Fruit fly (Drosophila melanogaster) whole organism, embryonic: ENCODE measurements around the gene sick.

Source experiments
- CG10979 ChIP-seq: fragments of 200-800 bp; sonication (Bioruptor generic); optimal IDR thresholded peaks from 2 replicates; lab custom pipeline; 2018; ENCODE audit warnings: missing biosample characterization, mild to moderate bottlenecking, missing genetic modification characterization, moderate library complexity
- CG12219 ChIP-seq: fragments of 200-800 bp; sonication (Bioruptor generic); optimal IDR thresholded peaks from 3 replicates; lab custom pipeline; 2018; ENCODE audit warnings: missing biosample characterization, mild to moderate bottlenecking, missing genetic modification characterization
- CG12659 ChIP-seq: fragments of 200-800 bp; sonication (Bioruptor generic); optimal IDR thresholded peaks from 3 replicates; lab custom pipeline; 2017; ENCODE audit warnings: mild to moderate bottlenecking, missing biosample characterization, missing genetic modification reagents, missing genetic modification characterization
- CG13123 ChIP-seq: fragments of 200-800 bp; sonication (Bioruptor generic); optimal IDR thresholded peaks from 2 replicates; lab custom pipeline; 2016; ENCODE audit warnings: missing biosample characterization, missing genetic modification characterization
- CG13296 ChIP-seq: fragments of 200-800 bp; sonication (Bioruptor generic); optimal IDR thresholded peaks from 3 replicates; lab custom pipeline; 2018; ENCODE audit warnings: missing biosample characterization, mild to moderate bottlenecking, missing genetic modification characterization
- CG14014 ChIP-seq: fragments of 200-800 bp; sonication (Bioruptor generic); IDR thresholded peaks from 2 replicates; pipeline ENCODE4 v1.3.6; 2022; ENCODE audit warnings: missing biosample characterization, missing genetic modification characterization
- CG1602 ChIP-seq: fragments of 200-800 bp; sonication (Bioruptor generic); optimal IDR thresholded peaks from 3 replicates; lab custom pipeline; 2016; ENCODE audit warnings: missing biosample characterization, missing genetic modification characterization
- CG1647 ChIP-seq: fragments of 200-800 bp; sonication (Bioruptor generic); optimal IDR thresholded peaks from 3 replicates; lab custom pipeline; 2016; ENCODE audit warnings: missing biosample characterization, missing genetic modification characterization
- CG16779 ChIP-seq: fragments of 200-800 bp; sonication (Bioruptor generic); IDR thresholded peaks from 2 replicates; pipeline ENCODE4 v1.3.6; 2022; ENCODE audit warnings: missing biosample characterization, missing genetic modification characterization
- CG16813 ChIP-seq: fragments of 200-800 bp; sonication (Bioruptor generic); IDR thresholded peaks from 3 replicates; pipeline ENCODE4 v1.3.6; 2022; ENCODE audit warnings: missing biosample characterization, missing genetic modification characterization; ENCODE audit not compliant: partially characterized antibody
- CG16815 ChIP-seq: fragments of 200-800 bp; sonication (Bioruptor generic); optimal IDR thresholded peaks from 3 replicates; lab custom pipeline; 2017; ENCODE audit warnings: missing biosample characterization, mild to moderate bottlenecking, missing genetic modification characterization
- CG17612 ChIP-seq: fragments of 200-800 bp; sonication (Bioruptor generic); IDR thresholded peaks from 2 replicates; pipeline ENCODE4 v1.3.6; 2022; ENCODE audit warnings: missing biosample characterization, missing genetic modification characterization
- CG17829 ChIP-seq: fragments of 200-800 bp; optimal IDR thresholded peaks from 2 replicates; lab custom pipeline; 2019; ENCODE audit warnings: missing biosample characterization, mild to moderate bottlenecking, missing genetic modification characterization, moderate library complexity
- CG18764 ChIP-seq: fragments of 200-800 bp; sonication (Bioruptor generic); optimal IDR thresholded peaks from 3 replicates; lab custom pipeline; 2016; ENCODE audit warnings: missing biosample characterization, missing genetic modification characterization
- CG2120 ChIP-seq: fragments of 200-800 bp; sonication (Bioruptor generic); optimal IDR thresholded peaks from 3 replicates; lab custom pipeline; 2016; ENCODE audit warnings: missing biosample characterization, missing genetic modification characterization
- CG30431 ChIP-seq: fragments of 200-800 bp; sonication (Bioruptor generic); optimal IDR thresholded peaks from 2 replicates; lab custom pipeline; 2017; ENCODE audit warnings: missing biosample characterization, missing genetic modification characterization
- CG33213 ChIP-seq: fragments of 200-800 bp; sonication (Bioruptor generic); optimal IDR thresholded peaks from 3 replicates; lab custom pipeline; 2016; ENCODE audit warnings: missing biosample characterization, missing genetic modification characterization
- CG33557 ChIP-seq: fragments of 200-800 bp; sonication (Bioruptor generic); optimal IDR thresholded peaks from 2 replicates; lab custom pipeline; 2019; ENCODE audit warnings: missing biosample characterization, mild to moderate bottlenecking, missing genetic modification characterization, moderate library complexity
- CG3407 ChIP-seq: fragments of 200-800 bp; sonication (Bioruptor generic); optimal IDR thresholded peaks from 2 replicates; lab custom pipeline; 2018; ENCODE audit warnings: missing biosample characterization, mild to moderate bottlenecking, missing genetic modification characterization
- CG4617 ChIP-seq: fragments of 200-800 bp; sonication (Bioruptor generic); optimal IDR thresholded peaks from 3 replicates; lab custom pipeline; 2016; ENCODE audit warnings: missing biosample characterization, missing genetic modification characterization, borderline replicate concordance
- CG4820 ChIP-seq: fragments of 200-800 bp; sonication (Bioruptor generic); optimal IDR thresholded peaks from 3 replicates; lab custom pipeline; 2016; ENCODE audit warnings: missing biosample characterization, missing genetic modification characterization
- CG6272 ChIP-seq: fragments of 200-800 bp; sonication (Bioruptor generic); IDR thresholded peaks from 2 replicates; pipeline ENCODE4 v1.3.6; 2022; ENCODE audit warnings: missing biosample characterization, missing genetic modification characterization
- CG7372 ChIP-seq: fragments of 200-800 bp; sonication (Bioruptor generic); IDR thresholded peaks from 2 replicates; pipeline ENCODE4 v1.3.6; 2022; ENCODE audit warnings: missing biosample characterization, missing genetic modification characterization
- CG8388 ChIP-seq: fragments of 200-800 bp; sonication (Bioruptor generic); optimal IDR thresholded peaks from 2 replicates; lab custom pipeline; 2019; ENCODE audit warnings: missing biosample characterization, mild to moderate bottlenecking, missing genetic modification characterization, moderate library complexity
- CG9727 ChIP-seq: fragments of 200-800 bp; sonication (Bioruptor generic); optimal IDR thresholded peaks from 3 replicates; lab custom pipeline; 2017; ENCODE audit warnings: missing biosample characterization, mild to moderate bottlenecking, missing genetic modification characterization
- Deaf1 ChIP-seq: fragments of 200-800 bp; optimal IDR thresholded peaks from 3 replicates; lab custom pipeline; 2019; ENCODE audit warnings: missing biosample characterization, mild to moderate bottlenecking, missing genetic modification characterization, moderate library complexity
- Doc3 ChIP-seq: fragments of 200-800 bp; sonication (Bioruptor generic); IDR thresholded peaks from 3 replicates; pipeline ENCODE4 v1.3.6; 2022; ENCODE audit warnings: missing biosample characterization, missing genetic modification characterization; ENCODE audit not compliant: partially characterized antibody
- Drgx ChIP-seq: fragments of 200-800 bp; sonication (Bioruptor generic); IDR thresholded peaks from 2 replicates; pipeline ENCODE4 v1.3.6; 2022; ENCODE audit warnings: missing biosample characterization, missing genetic modification characterization
- Ets97D ChIP-seq: fragments of 200-800 bp; sonication (Bioruptor generic); optimal IDR thresholded peaks from 3 replicates; lab custom pipeline; 2016; ENCODE audit warnings: missing biosample characterization, missing genetic modification characterization
- Gug ChIP-seq: fragments of 200-800 bp; sonication (Bioruptor generic); IDR thresholded peaks from 4 replicates; pipeline ENCODE4 v1.3.6; 2022; ENCODE audit warnings: missing biosample characterization, missing genetic modification characterization
- Hmx ChIP-seq: fragments of 200-800 bp; sonication (Bioruptor generic); optimal IDR thresholded peaks from 2 replicates; lab custom pipeline; 2016; ENCODE audit warnings: missing biosample characterization, missing genetic modification characterization
- Lim3 ChIP-seq: fragments of 200-800 bp; sonication (Bioruptor generic); IDR thresholded peaks from 2 replicates; pipeline ENCODE4 v1.3.6; 2022; ENCODE audit warnings: missing biosample characterization, missing genetic modification characterization
- Med ChIP-seq: fragments of 200-800 bp; sonication (Bioruptor generic); peaks from one replicate; lab custom pipeline; 2016; ENCODE audit warnings: missing biosample characterization, missing genetic modification characterization, mild to moderate bottlenecking, inconsistent platforms, moderate library complexity
- Mes4 ChIP-seq: fragments of 200-800 bp; sonication (Bioruptor generic); optimal IDR thresholded peaks from 2 replicates; lab custom pipeline; 2016; ENCODE audit warnings: missing biosample characterization, missing genetic modification characterization
- NC2α ChIP-seq: fragments of 200-800 bp; sonication (Bioruptor generic); optimal IDR thresholded peaks from 2 replicates; lab custom pipeline; 2016; ENCODE audit warnings: missing biosample characterization, missing genetic modification characterization
- Rx ChIP-seq: fragments of 200-800 bp; sonication (Bioruptor generic); IDR thresholded peaks from 2 replicates; pipeline ENCODE4 v1.3.6; 2022; ENCODE audit warnings: missing biosample characterization, missing genetic modification characterization
- al ChIP-seq: fragments of 200-800 bp; sonication (Bioruptor generic); IDR thresholded peaks from 2 replicates; pipeline ENCODE4 v1.3.6; 2022; ENCODE audit warnings: missing biosample characterization, missing genetic modification characterization
- ash1 ChIP-seq: fragments of 200-800 bp; sonication (Bioruptor generic); optimal IDR thresholded peaks from 2 replicates; lab custom pipeline; 2018; ENCODE audit warnings: missing biosample characterization, mild to moderate bottlenecking, missing genetic modification characterization
- bbx ChIP-seq: fragments of 200-800 bp; sonication (Bioruptor generic); IDR thresholded peaks from 2 replicates; pipeline ENCODE4 v1.3.6; 2022; ENCODE audit warnings: missing biosample characterization, missing genetic modification characterization; ENCODE audit not compliant: partially characterized antibody
- bsh ChIP-seq, 2 experiments: fragments of 200-800 bp; sonication (Bioruptor generic); optimal IDR thresholded peaks; 2 replicates each; lab custom pipeline; 2017 to 2018; ENCODE audit warnings: mild to moderate bottlenecking in 2 of 2, missing biosample characterization in 2 of 2, missing genetic modification characterization in 2 of 2, moderate library complexity in 1 of 2
- cas ChIP-seq: fragments of 200-800 bp; sonication (Bioruptor generic); IDR thresholded peaks from 2 replicates; pipeline ENCODE4 v1.3.6; 2022; ENCODE audit warnings: missing biosample characterization, missing genetic modification characterization
- eve ChIP-seq, 2 experiments: fragments of >200 bp; optimal IDR thresholded peaks; 2 replicates each; lab custom pipeline; 2017; ENCODE audit warnings: missing biosample characterization in 2 of 2, missing genetic modification characterization in 2 of 2
- grau ChIP-seq: fragments of 200-800 bp; optimal IDR thresholded peaks from 3 replicates; lab custom pipeline; 2019; ENCODE audit warnings: missing biosample characterization, mild to moderate bottlenecking, missing genetic modification characterization, moderate library complexity
- nmo ChIP-seq: fragments of 200-800 bp; sonication (Bioruptor generic); optimal IDR thresholded peaks from 2 replicates; lab custom pipeline; 2018; ENCODE audit warnings: missing biosample characterization, mild to moderate bottlenecking, missing genetic modification characterization, moderate library complexity
- nom ChIP-seq: fragments of 200-800 bp; sonication (Bioruptor generic); optimal IDR thresholded peaks from 2 replicates; lab custom pipeline; 2017; ENCODE audit warnings: missing biosample characterization, missing genetic modification characterization, mild to moderate bottlenecking, moderate library complexity, missing genetic modification reagents
- peb ChIP-seq: fragments of 200-800 bp; sonication (Bioruptor generic); IDR thresholded peaks from 2 replicates; pipeline ENCODE4 v1.3.6; 2022; ENCODE audit warnings: missing biosample characterization, missing genetic modification characterization
- prd ChIP-seq, 3 experiments: fragments of >200 bp in 2 of 3; fragments of 200-800 bp in 1 of 3; sonication (Bioruptor generic) in 1 of 3; optimal IDR thresholded peaks in 2 of 3; IDR thresholded peaks in 1 of 3; 2 replicates in 2 of 3; 3 replicates in 1 of 3; pipeline versions ENCODE4 v1.3.6 to Lab custom; 2017 to 2022; ENCODE audit warnings: missing biosample characterization in 1 of 3, missing genetic modification characterization in 1 of 3
- run ChIP-seq: fragments of 200-800 bp; sonication (Bioruptor generic); optimal IDR thresholded peaks from 3 replicates; lab custom pipeline; 2018; ENCODE audit warnings: missing biosample characterization, mild to moderate bottlenecking, missing genetic modification characterization
- ssp ChIP-seq: fragments of 200-800 bp; sonication (Bioruptor generic); IDR thresholded peaks from 2 replicates; pipeline ENCODE4 v1.3.6; 2022; ENCODE audit warnings: missing biosample characterization, missing genetic modification characterization
- ttk ChIP-seq: fragments of 200-800 bp; sonication (Bioruptor generic); IDR thresholded peaks from 2 replicates; pipeline ENCODE4 v2.1.2; 2022; ENCODE audit warnings: missing biosample characterization, missing genetic modification characterization

sick gene

DNA sequence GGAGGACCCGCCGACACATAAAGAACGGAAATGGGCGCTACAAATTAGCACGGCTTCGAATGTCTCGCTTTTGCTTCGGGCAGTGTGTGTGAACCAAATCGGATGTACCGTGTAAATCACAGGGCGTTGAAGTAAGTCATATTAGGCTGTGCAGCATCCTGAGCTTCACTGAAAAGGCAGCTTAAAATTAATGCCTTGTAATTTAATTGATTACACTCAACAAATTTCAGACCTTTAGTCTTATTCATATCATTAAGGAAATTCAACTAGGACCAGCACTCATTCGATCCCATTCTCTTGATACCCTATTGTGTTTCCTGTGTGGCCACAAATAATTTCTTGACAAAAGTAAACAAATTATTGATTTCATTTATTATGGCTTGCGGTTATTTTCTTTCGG lies 73.8 kb downstream of the sick start (continued):
- TF ChIP-seq CG33557 (GFP tag; lab: Kevin White, UChicago) = no peak
- TF ChIP-seq CG4820 (GFP tag; lab: Kevin White, UChicago) = peak; percentile 63
- TF ChIP-seq CG18764 (GFP tag; lab: Kevin White, UChicago) = peak; percentile 59
- peak; percentile 70 for TF ChIP-seq CG6272 (GFP tag; lab: Robert Waterston, UW)
- peak; percentile 61 for TF ChIP-seq CG30431 (GFP tag; lab: Kevin White, UChicago)
- TF ChIP-seq Rx (GFP tag; lab: Robert Waterston, UW) = peak; percentile 85
- peak; percentile 25 for TF ChIP-seq Mes4
- peak; percentile 50 for TF ChIP-seq CG33213 (GFP tag; lab: Kevin White, UChicago)
- TF ChIP-seq CG1647 (GFP tag; lab: Kevin White, UChicago) = peak; percentile 50
- TF ChIP-seq CG16813 (GFP tag; lab: Robert Waterston, UW) = no peak
- TF ChIP-seq CG9727 (GFP tag; lab: Kevin White, UChicago) = peak; percentile 68
- TF ChIP-seq CG17829 (tag; lab: Kevin White, UChicago) = peak; percentile 75
- peak; percentile 35 for TF ChIP-seq NC2α (GFP tag; lab: Kevin White, UChicago)
- TF ChIP-seq run = no peak
- peak; percentile 88 for TF ChIP-seq CG10979 (tag; lab: Kevin White, UChicago)
- TF ChIP-seq CG1602 (GFP tag; lab: Kevin White, UChicago) = peak; percentile 51
- TF ChIP-seq nmo (GFP tag; lab: Kevin White, UChicago) = peak; percentile 64
- TF ChIP-seq CG13123 (GFP tag; lab: Kevin White, UChicago) = no peak
- TF ChIP-seq ssp (GFP tag; lab: Robert Waterston, UW) = peak; percentile 69
- peak; percentile 4 for TF ChIP-seq nom (GFP tag; lab: Kevin White, UChicago)
- no peak for TF ChIP-seq CG4617
- TF ChIP-seq CG12219 (GFP tag; lab: Kevin White, UChicago) = no peak
- peak; percentile 84 for TF ChIP-seq Gug (GFP tag; lab: Robert Waterston, UW)
- peak in 1 of 2 experiments; percentile 70 for TF ChIP-seq bsh (GFP tag; optimal IDR thresholded peaks at IDR 0.05; lab: Kevin White, UChicago)
- TF ChIP-seq bbx = no peak
- peak; percentile 63 for TF ChIP-seq CG16815 (GFP tag; lab: Kevin White, UChicago)
- TF ChIP-seq Ets97D (GFP tag; lab: Kevin White, UChicago) = peak; percentile 36
- no peak for TF ChIP-seq cas (GFP tag; lab: Robert Waterston, UW)
- TF ChIP-seq Drgx = peak; percentile 80
- TF ChIP-seq CG17612 (GFP tag; lab: Robert Waterston, UW) = peak; percentile 66
- TF ChIP-seq Lim3 = 0 out of 2 replicates have a peak, but pooled peaks have one; percentile 15
- no peak for TF ChIP-seq Hmx (GFP tag; lab: Kevin White, UChicago)
- peak; percentile 44 for TF ChIP-seq grau (tag; lab: Kevin White, UChicago)
- peak; percentile 74 for TF ChIP-seq CG14014 (GFP tag; lab: Robert Waterston, UW)
- peak; percentile 95 for TF ChIP-seq Med (GFP tag; lab: Kevin White, UChicago)
- peak; percentile 58; the same call in 1 of the 2 replicates for TF ChIP-seq CG16779
- TF ChIP-seq CG8388 (GFP tag; lab: Kevin White, UChicago) = peak; percentile 51
- TF ChIP-seq CG13296 (GFP tag; lab: Kevin White, UChicago) = peak; percentile 42
- peak; percentile 77 for TF ChIP-seq al (GFP tag; lab: Robert Waterston, UW)
- no peak for TF ChIP-seq CG3407 (GFP tag; lab: Kevin White, UChicago)
- TF ChIP-seq CG12659 = peak; percentile 26
- TF ChIP-seq ttk = peak; percentile 80
- TF ChIP-seq Deaf1 (tag; lab: Kevin White, UChicago) = no peak
- TF ChIP-seq prd (optimal IDR thresholded peaks at IDR 0.05; lab: Kevin White, UChicago) = no peak
- TF ChIP-seq prd (GFP tag; IDR thresholded peaks at IDR 0.05; lab: Robert Waterston, UW) = peak; percentile 97
- TF ChIP-seq CG7372 (GFP tag; lab: Robert Waterston, UW) = peak; percentile 69; the same call in 1 of the 2 replicates
- TF ChIP-seq ash1 (GFP tag; lab: Kevin White, UChicago) = no peak
- peak; percentile 61 for TF ChIP-seq CG2120 (GFP tag; lab: Kevin White, UChicago)
- TF ChIP-seq peb = 0 out of 2 replicates have a peak, but pooled peaks have one; percentile 62
- peak in 1 of 2 experiments; percentile 41 for TF ChIP-seq eve (GFP tag; optimal IDR thresholded peaks at IDR 0.05; lab: Kevin White, UChicago)
- TF ChIP-seq Doc3 = no peak
